Worm (Caenorhabditis elegans): ENCODE data around the gene pfas-1.

The pfas-1 gene

ce11 chrIII:4649363-4649768 is 6.3 kb upstream of the pfas-1 start (continued):
- peak; percentile 97 for TF ChIP-seq nhr-28 (tag; optimal IDR thresholded peaks at IDR 0.05)
- no peak for TF ChIP-seq ZK546.5 (tag; optimal IDR thresholded peaks at IDR 0.05)
- TF ChIP-seq T26A8.4 (GFP tag; IDR thresholded peaks at IDR 0.05) = peak; percentile 83
- TF ChIP-seq T20F7.1 (GFP tag; optimal IDR thresholded peaks at IDR 0.05) = peak; percentile 86
- TF ChIP-seq F44E2.7 (GFP tag; IDR thresholded peaks at IDR 0.05) = no peak
- TF ChIP-seq lin-29 (GFP tag; IDR thresholded peaks at IDR 0.05) = peak; percentile 73; the same call in 1 of the 2 replicates
- peak; percentile 93 for TF ChIP-seq nhr-102 (tag; optimal IDR thresholded peaks at IDR 0.05)
- no peak for TF ChIP-seq unc-130 (GFP tag; optimal IDR thresholded peaks at IDR 0.05)
- TF ChIP-seq F37D6.2 (tag; optimal IDR thresholded peaks at IDR 0.05) = peak; percentile 77
- TF ChIP-seq sdz-12 (GFP tag; optimal IDR thresholded peaks at IDR 0.05) = no peak
- no peak for TF ChIP-seq lim-7 (GFP tag; IDR thresholded peaks at IDR 0.05)
- TF ChIP-seq dmd-9 (GFP tag; IDR thresholded peaks at IDR 0.05) = peak; percentile 47; the same call in 1 of the 2 replicates
- peak; percentile 76 for TF ChIP-seq mxl-2 (GFP tag; conservative IDR thresholded peaks at IDR 0.05)
- peak; percentile 81 for TF ChIP-seq nhr-42 (GFP tag; IDR thresholded peaks at IDR 0.05)
- no peak for TF ChIP-seq lin-39 (tag; optimal IDR thresholded peaks at IDR 0.05)
- peak; percentile 100 for TF ChIP-seq mdl-1 (tag; optimal IDR thresholded peaks at IDR 0.05)
- TF ChIP-seq mxl-3 (GFP tag; optimal IDR thresholded peaks at IDR 0.05) = peak; percentile 100
- TF ChIP-seq ces-1 (GFP tag; optimal IDR thresholded peaks at IDR 0.05) = no peak
- TF ChIP-seq dmd-6 (GFP tag; IDR thresholded peaks at IDR 0.05) = peak; percentile 99
- no peak for TF ChIP-seq ztf-11 (tag; optimal IDR thresholded peaks at IDR 0.05)
- TF ChIP-seq unc-39 (tag; optimal IDR thresholded peaks at IDR 0.05) = no peak
- TF ChIP-seq set-16 (GFP tag; IDR thresholded peaks at IDR 0.05) = peak; percentile 80
- no peak for TF ChIP-seq ceh-62 (tag; optimal IDR thresholded peaks at IDR 0.05)
- peak; percentile 81 for TF ChIP-seq saeg-2 (GFP tag; IDR thresholded peaks at IDR 0.05)
- peak; percentile 96 for TF ChIP-seq mep-1 (tag; optimal IDR thresholded peaks at IDR 0.05)
- peak; percentile 90 for TF ChIP-seq lin-38 (GFP tag; IDR thresholded peaks at IDR 0.05)
- no peak for TF ChIP-seq ceh-82 (tag; optimal IDR thresholded peaks at IDR 0.05)
- TF ChIP-seq aha-1 (tag) = peak; percentile 99
- peak; percentile 87 for TF ChIP-seq madf-9 (GFP tag; conservative IDR thresholded peaks at IDR 0.05)
- TF ChIP-seq Y48G9A.11 (GFP tag; IDR thresholded peaks at IDR 0.05) = no peak
- TF ChIP-seq F26F4.8 (GFP tag; conservative IDR thresholded peaks at IDR 0.05) = no peak
- no peak for TF ChIP-seq tag-97 (GFP tag; IDR thresholded peaks at IDR 0.05)
- peak; percentile 39 for TF ChIP-seq pqm-1 (tag; optimal IDR thresholded peaks at IDR 0.05)

- TF ChIP-seq aha-1 (tag) (no peak), nhr-111 (GFP tag; optimal IDR thresholded peaks at IDR 0.05) (no peak), nhr-42 (GFP tag; IDR thresholded peaks at IDR 0.05) (no peak), ctbp-1 (GFP tag; IDR thresholded peaks at IDR 0.05) (no peak), F44E2.7 (GFP tag; IDR thresholded peaks at IDR 0.05) (no peak), lin-39 (tag; optimal IDR thresholded peaks at IDR 0.05) (no peak), nhr-6 (tag; optimal IDR thresholded peaks at IDR 0.05) (no peak), cey-2 (tag; optimal IDR thresholded peaks at IDR 0.05; ENCODE audit: borderline replicate concordance, insufficient read depth) (no peak), aly-2 (tag; optimal IDR thresholded peaks at IDR 0.05) (no peak), zag-1 (tag; optimal IDR thresholded peaks at IDR 0.05) (no peak), daf-19 (GFP tag; conservative IDR thresholded peaks at IDR 0.05) (no peak), mdt-29 (GFP tag; IDR thresholded peaks at IDR 0.05) (no peak), rbr-2 (tag; optimal IDR thresholded peaks at IDR 0.05) (no peak), fos-1 (tag; optimal IDR thresholded peaks at IDR 0.05) (no peak), daf-16 (GFP tag; optimal IDR thresholded peaks at IDR 0.05) (no peak), daf-16 (tag; optimal IDR thresholded peaks at IDR 0.05) (peak; percentile 22), lin-1 (GFP tag; IDR thresholded peaks at IDR 0.05) (0 out of 2 replicates have a peak, but pooled peaks have one; percentile 49), ceh-20 (GFP tag; IDR thresholded peaks at IDR 0.05) (no peak), pha-4 (GFP tag; IDR thresholded peaks at IDR 0.05) (no peak), pha-4 (tag; optimal IDR thresholded peaks at IDR 0.05) (no peak), ztf-11 (tag; optimal IDR thresholded peaks at IDR 0.05) (no peak), snpc-1.2 (GFP tag; IDR thresholded peaks at IDR 0.05) (no peak), dve-1 (tag; optimal IDR thresholded peaks at IDR 0.05; ENCODE audit: insufficient read depth) (peak; percentile 5), zfp-3 (GFP tag; conservative IDR thresholded peaks at IDR 0.05) (no peak), zip-11 (GFP tag; IDR thresholded peaks at IDR 0.05) (no peak), lin-38 (GFP tag; IDR thresholded peaks at IDR 0.05) (no peak)
Observed at ce11 chrIII:4647878-4648277, 4.8 kb upstream of the pfas-1 start, which contains the start of gene T23F11.6. Gene T23F11.6 (minus strand): TSS chrIII:4647922.

Data from whole organism, L4 larva.